Worm (Caenorhabditis elegans): ENCODE measurements around the gene T01C8.2.

T01C8.2 gene

ce11 chrX:16811974-16812373, 25.7 kb downstream of the T01C8.2 start:
- TF ChIP-seq ama-1 (optimal IDR thresholded peaks at IDR 0.05) (no peak), ama-1 (GFP tag; optimal IDR thresholded peaks at IDR 0.05) (no peak), zfh-2 (GFP tag; conservative IDR thresholded peaks at IDR 0.05) (0 out of 2 replicates have a peak, but pooled peaks have one; percentile 14)

DNA sequence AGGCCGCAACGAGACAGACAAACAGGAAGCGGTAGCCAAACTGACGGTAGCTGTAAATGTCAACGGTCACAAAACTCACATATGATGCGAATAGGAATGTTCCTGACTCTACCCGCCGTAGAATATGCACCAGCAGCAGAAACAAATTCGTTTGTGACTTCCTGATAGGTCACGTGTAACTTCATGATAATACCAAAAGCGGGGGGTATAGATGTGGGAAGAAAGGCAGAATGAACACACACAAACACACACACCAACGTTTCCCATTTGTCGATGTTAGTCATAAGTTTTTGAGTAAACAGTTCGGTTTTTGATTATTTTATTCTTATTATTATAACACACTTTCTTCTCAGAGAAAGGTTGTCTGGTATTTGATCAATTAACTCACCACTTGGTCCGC, 26.9 kb downstream of the T01C8.2 start:
- TF ChIP-seq nhr-80 (tag; optimal IDR thresholded peaks at IDR 0.05), result peak; percentile 67
- no peak for TF ChIP-seq ceh-100 (GFP tag; IDR thresholded peaks at IDR 0.05)
- no peak for TF ChIP-seq dpff-1 (tag; optimal IDR thresholded peaks at IDR 0.05)
- no peak for TF ChIP-seq cebp-1 (GFP tag; IDR thresholded peaks at IDR 0.05)
- peak; percentile 10 for TF ChIP-seq cebp-1 (tag; optimal IDR thresholded peaks at IDR 0.05)
- TF ChIP-seq bed-1 (GFP tag; IDR thresholded peaks at IDR 0.05), result no peak
- TF ChIP-seq let-607 (tag; optimal IDR thresholded peaks at IDR 0.05), result peak in 1 of 2 experiments; percentile 26
- TF ChIP-seq nhr-90 (tag; optimal IDR thresholded peaks at IDR 0.05), result peak; percentile 5
- peak; percentile 37; the same call in 1 of the 2 replicates for TF ChIP-seq dox-1 (GFP tag; IDR thresholded peaks at IDR 0.05)
- peak; percentile 32 for TF ChIP-seq ets-4 (GFP tag; optimal IDR thresholded peaks at IDR 0.05)

DNA sequence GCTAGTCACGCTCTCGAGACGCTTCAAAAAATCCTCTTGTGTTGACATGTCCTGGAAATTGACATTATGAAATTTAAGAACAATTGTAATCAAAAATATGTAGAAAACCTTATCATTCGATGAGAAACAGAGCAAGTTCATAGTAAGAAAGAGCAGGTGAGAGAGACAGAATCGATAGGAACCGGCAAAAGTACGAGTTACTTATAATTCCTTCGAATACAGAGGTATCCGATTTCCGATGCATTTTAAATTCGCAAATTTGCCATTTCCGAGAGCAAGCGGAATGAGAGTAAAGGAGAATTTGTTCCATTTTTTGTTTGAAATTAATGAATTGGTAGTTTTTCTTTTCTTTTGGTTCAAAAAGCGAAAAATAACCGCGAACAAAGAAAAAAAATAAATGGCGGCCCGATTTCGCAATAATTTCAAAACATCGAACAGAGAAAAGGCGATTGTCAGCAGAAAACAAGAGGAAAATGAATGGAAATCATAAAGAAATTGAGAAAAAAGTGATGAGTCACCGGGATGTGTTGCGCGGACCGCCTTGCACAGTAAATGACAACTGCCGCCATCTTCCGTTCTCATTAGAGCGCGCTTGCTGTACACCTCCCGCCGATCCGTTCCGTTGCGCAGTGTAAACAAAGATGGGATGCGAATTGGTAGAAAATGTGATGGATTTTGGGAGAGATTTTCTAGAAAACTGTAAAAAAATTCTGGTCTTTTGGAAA, 27.5 kb downstream of the T01C8.2 start, which contains the start of gene cas-1:
cas-1 (minus strand) TSS at position 51 of the 725 bp plus-strand sequence.
- TF ChIP-seq snpc-4 (GFP tag; optimal IDR thresholded peaks at IDR 0.05), result no peak
- TF ChIP-seq snpc-4 (tag; optimal IDR thresholded peaks at IDR 0.05), result no peak
- TF ChIP-seq cebp-1 (GFP tag; IDR thresholded peaks at IDR 0.05), result peak; percentile 84
- peak; percentile 95 for TF ChIP-seq cebp-1 (tag; optimal IDR thresholded peaks at IDR 0.05)
- TF ChIP-seq hmg-1.2 (GFP tag; IDR thresholded peaks at IDR 0.05), result peak; percentile 31; the same call in 1 of the 2 replicates
- peak; percentile 7 for TF ChIP-seq K12H6.12 (tag; optimal IDR thresholded peaks at IDR 0.05)
- peak; percentile 84 for TF ChIP-seq mcd-1 (GFP tag; IDR thresholded peaks at IDR 0.05)

ce11 chrX:16814913-16815312, 28.7 kb downstream of the T01C8.2 start:
- no peak for TF ChIP-seq somi-1 (GFP tag; optimal IDR thresholded peaks at IDR 0.05)
- no peak for TF ChIP-seq ztf-26 (tag; optimal IDR thresholded peaks at IDR 0.05)
- TF ChIP-seq nhr-80 (tag; optimal IDR thresholded peaks at IDR 0.05), result peak; percentile 30
- TF ChIP-seq ekl-4 (GFP tag; IDR thresholded peaks at IDR 0.05), result no peak
- no peak for TF ChIP-seq Y53F4B.3 (GFP tag; IDR thresholded peaks at IDR 0.05)
- TF ChIP-seq Y79H2A.3 (GFP tag; conservative IDR thresholded peaks at IDR 0.05), result no peak

ce11 chrX:16815508-16815907, 29.3 kb downstream of the T01C8.2 start:
- no peak for TF ChIP-seq unc-62 (GFP tag; optimal IDR thresholded peaks at IDR 0.05)
- no peak for TF ChIP-seq tlf-1 (GFP tag; optimal IDR thresholded peaks at IDR 0.05)
- TF ChIP-seq lin-26 (GFP tag; IDR thresholded peaks at IDR 0.05), result no peak
- TF ChIP-seq fkh-3 (tag; optimal IDR thresholded peaks at IDR 0.05), result no peak
- TF ChIP-seq ccch-3 (GFP tag; optimal IDR thresholded peaks at IDR 0.05), result no peak
- TF ChIP-seq mes-4 (tag; optimal IDR thresholded peaks at IDR 0.05), result no peak
- no peak for TF ChIP-seq T26A5.8 (tag; optimal IDR thresholded peaks at IDR 0.05)
- no peak for TF ChIP-seq Y95B8A.8 (GFP tag; IDR thresholded peaks at IDR 0.05)

DNA sequence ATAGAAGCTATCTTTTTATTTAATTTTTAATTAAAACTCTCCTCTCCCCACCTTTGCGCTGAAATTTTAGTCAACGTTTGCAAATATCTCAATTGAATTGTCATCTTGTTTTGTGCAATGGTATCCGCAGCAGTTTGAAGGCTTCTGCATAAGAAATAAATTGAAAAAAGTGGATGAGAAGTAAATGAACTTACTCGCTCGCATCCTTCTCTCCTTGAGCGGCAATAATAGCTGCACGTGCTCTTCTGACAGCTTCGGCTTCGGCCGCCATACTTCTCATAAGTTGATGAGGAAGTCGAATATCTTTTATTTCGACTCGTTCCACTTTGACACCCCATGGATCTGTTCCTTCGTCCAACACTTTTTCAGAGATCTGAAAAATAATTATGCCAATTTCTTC, 30.6 kb downstream of the T01C8.2 start:
- TF ChIP-seq somi-1 (GFP tag; optimal IDR thresholded peaks at IDR 0.05), result no peak
- TF ChIP-seq ama-1 (optimal IDR thresholded peaks at IDR 0.05), result no peak
- no peak for TF ChIP-seq ama-1 (GFP tag; optimal IDR thresholded peaks at IDR 0.05)
- no peak for TF ChIP-seq B0035.1 (tag; optimal IDR thresholded peaks at IDR 0.05)
- TF ChIP-seq B0336.3 (GFP tag; IDR thresholded peaks at IDR 0.05), result no peak
- TF ChIP-seq nfya-1 (tag; optimal IDR thresholded peaks at IDR 0.05; ENCODE audit: borderline replicate concordance, insufficient read depth), result no peak
- TF ChIP-seq aptf-2 (GFP tag; conservative IDR thresholded peaks at IDR 0.05), result no peak
- no peak for TF ChIP-seq atf-7 (tag; optimal IDR thresholded peaks at IDR 0.05)
- TF ChIP-seq bed-1 (GFP tag; IDR thresholded peaks at IDR 0.05), result no peak
- TF ChIP-seq Y53G8AR.9 (GFP tag; conservative IDR thresholded peaks at IDR 0.05), result no peak
- TF ChIP-seq F23B12.7 (tag; optimal IDR thresholded peaks at IDR 0.05; ENCODE audit: insufficient read depth), result no peak
